Fruit fly (Drosophila melanogaster) whole organism, embryonic: ENCODE measurements around the gene CG13898.
A peak's percentile ranks its signal among the peaks of the same experiment; 100 is the strongest.

Experiments
- B-H1 ChIP-seq: fragments of 200-800 bp; sonication (Bioruptor generic); IDR thresholded peaks from 3 replicates; pipeline ENCODE4 v1.3.6; 2022; ENCODE audit warnings: missing biosample characterization, missing genetic modification characterization
- CG10267 ChIP-seq: fragments of 200-800 bp; sonication (Bioruptor generic); optimal IDR thresholded peaks from 2 replicates; lab custom pipeline; 2018; ENCODE audit warnings: missing biosample characterization, mild to moderate bottlenecking, missing genetic modification characterization, moderate library complexity
- CG10321 ChIP-seq: fragments of 200-800 bp; sonication (Bioruptor generic); IDR thresholded peaks from 2 replicates; pipeline ENCODE4 v1.3.6; 2022; ENCODE audit warnings: missing biosample characterization, missing genetic modification characterization
- CG10431 ChIP-seq: fragments of 200-800 bp; sonication (Bioruptor generic); optimal IDR thresholded peaks from 3 replicates; lab custom pipeline; 2018; ENCODE audit warnings: missing biosample characterization, mild to moderate bottlenecking, missing genetic modification characterization
- CG11504 ChIP-seq: fragments of 200-800 bp; sonication (Bioruptor generic); optimal IDR thresholded peaks from 3 replicates; lab custom pipeline; 2019; ENCODE audit warnings: missing biosample characterization, mild to moderate bottlenecking, missing genetic modification characterization, moderate library complexity
- CG12155 ChIP-seq: fragments of 200-800 bp; sonication (Bioruptor generic); optimal IDR thresholded peaks from 3 replicates; lab custom pipeline; 2016; ENCODE audit warnings: missing biosample characterization, missing genetic modification characterization
- CG13775 ChIP-seq: fragments of 200-800 bp; sonication (Bioruptor generic); optimal IDR thresholded peaks from 3 replicates; lab custom pipeline; 2017; ENCODE audit warnings: missing biosample characterization, mild to moderate bottlenecking, missing genetic modification characterization
- CG17359 ChIP-seq: fragments of 200-800 bp; sonication (Bioruptor generic); optimal IDR thresholded peaks from 3 replicates; lab custom pipeline; 2018; ENCODE audit warnings: missing biosample characterization, mild to moderate bottlenecking, missing genetic modification characterization, moderate library complexity
- CG31224 ChIP-seq: fragments of 200-800 bp; sonication (Bioruptor generic); IDR thresholded peaks from 2 replicates; pipeline ENCODE4 v1.3.6; 2022; ENCODE audit warnings: missing biosample characterization, missing genetic modification characterization
- CG3163 ChIP-seq: fragments of 200-800 bp; sonication (Bioruptor generic); optimal IDR thresholded peaks from 3 replicates; lab custom pipeline; 2016; ENCODE audit warnings: missing biosample characterization, missing genetic modification characterization
- CG32772 ChIP-seq: fragments of 200-800 bp; sonication (Bioruptor generic); IDR thresholded peaks from 2 replicates; pipeline ENCODE4 v1.3.6; 2022; ENCODE audit warnings: missing biosample characterization, missing genetic modification characterization
- CG33557 ChIP-seq: fragments of 200-800 bp; sonication (Bioruptor generic); optimal IDR thresholded peaks from 2 replicates; lab custom pipeline; 2019; ENCODE audit warnings: missing biosample characterization, mild to moderate bottlenecking, missing genetic modification characterization, moderate library complexity
- CG4360 ChIP-seq: fragments of 200-800 bp; sonication (Bioruptor generic); IDR thresholded peaks from 2 replicates; pipeline ENCODE4 v1.3.6; 2022; ENCODE audit warnings: missing biosample characterization, missing genetic modification characterization
- CG4424 ChIP-seq: fragments of 200-800 bp; sonication (Bioruptor generic); optimal IDR thresholded peaks from 3 replicates; lab custom pipeline; 2016; ENCODE audit warnings: missing biosample characterization, missing genetic modification characterization
- CG5245 ChIP-seq: fragments of 200-800 bp; sonication (Bioruptor generic); optimal IDR thresholded peaks from 3 replicates; lab custom pipeline; 2016; ENCODE audit warnings: missing biosample characterization, missing genetic modification characterization
- CG6689 ChIP-seq: fragments of 200-800 bp; sonication (Bioruptor generic); IDR thresholded peaks from 2 replicates; pipeline ENCODE4 v1.3.6; 2022; ENCODE audit warnings: missing biosample characterization, missing genetic modification characterization
- CG6791 ChIP-seq: fragments of 200-800 bp; sonication (Bioruptor generic); IDR thresholded peaks from 3 replicates; pipeline ENCODE4 v1.3.6; 2022; ENCODE audit warnings: missing biosample characterization, missing genetic modification characterization; ENCODE audit not compliant: partially characterized antibody
- CG8359 ChIP-seq: fragments of 200-800 bp; sonication (Bioruptor generic); optimal IDR thresholded peaks from 2 replicates; lab custom pipeline; 2017; ENCODE audit warnings: missing biosample characterization, mild to moderate bottlenecking, missing genetic modification characterization, borderline replicate concordance
- CG8478 ChIP-seq: fragments of >200 bp; optimal IDR thresholded peaks from 2 replicates; lab custom pipeline; 2018
- CG9437 ChIP-seq: fragments of 200-800 bp; sonication (Bioruptor generic); optimal IDR thresholded peaks from 2 replicates; lab custom pipeline; 2018; ENCODE audit warnings: missing biosample characterization, mild to moderate bottlenecking, missing genetic modification characterization
- CG9932 ChIP-seq: fragments of 200-800 bp; sonication (Bioruptor generic); IDR thresholded peaks from 2 replicates; pipeline ENCODE4 v1.3.6; 2022; ENCODE audit warnings: missing biosample characterization, missing genetic modification characterization
- CHES-1-like ChIP-seq: fragments of 200-800 bp; sonication (Bioruptor generic); optimal IDR thresholded peaks from 2 replicates; lab custom pipeline; 2016; ENCODE audit warnings: missing biosample characterization, missing genetic modification characterization
- Chrac-16 ChIP-seq: fragments of 200-800 bp; sonication (Bioruptor generic); optimal IDR thresholded peaks from 3 replicates; lab custom pipeline; 2016; ENCODE audit warnings: missing biosample characterization, missing genetic modification characterization
- CkIIα-i1 ChIP-seq: fragments of 200-800 bp; sonication (Bioruptor generic); IDR thresholded peaks from 2 replicates; pipeline ENCODE4 v1.3.6; 2022; ENCODE audit warnings: missing biosample characterization, missing genetic modification characterization
- CrebB ChIP-seq: fragments of 200-800 bp; sonication (Bioruptor generic); optimal IDR thresholded peaks from 3 replicates; lab custom pipeline; 2018; ENCODE audit warnings: missing biosample characterization, mild to moderate bottlenecking, missing genetic modification characterization
- Deaf1 ChIP-seq: fragments of 200-800 bp; optimal IDR thresholded peaks from 3 replicates; lab custom pipeline; 2019; ENCODE audit warnings: missing biosample characterization, mild to moderate bottlenecking, missing genetic modification characterization, moderate library complexity
- Dref ChIP-seq: fragments of 200-800 bp; sonication (Bioruptor generic); IDR thresholded peaks from 2 replicates; pipeline ENCODE4 v1.3.6; 2022; ENCODE audit warnings: missing biosample characterization, missing genetic modification characterization
- Drgx ChIP-seq: fragments of 200-800 bp; sonication (Bioruptor generic); IDR thresholded peaks from 2 replicates; pipeline ENCODE4 v1.3.6; 2022; ENCODE audit warnings: missing biosample characterization, missing genetic modification characterization
- Hmr ChIP-seq: fragments of 200-800 bp; sonication (Bioruptor generic); optimal IDR thresholded peaks from 3 replicates; lab custom pipeline; 2017; ENCODE audit warnings: mild to moderate bottlenecking, missing biosample characterization, missing genetic modification reagents, missing genetic modification characterization
- NFAT ChIP-seq: fragments of 200-800 bp; sonication (Bioruptor generic); IDR thresholded peaks from 2 replicates; pipeline ENCODE4 v1.3.6; 2022; ENCODE audit warnings: missing biosample characterization, missing genetic modification characterization
- Poxn ChIP-seq: fragments of 200-800 bp; sonication (Bioruptor generic); IDR thresholded peaks from 2 replicates; pipeline ENCODE4 v1.3.6; 2022; ENCODE audit warnings: missing biosample characterization, missing genetic modification characterization
- Rfx ChIP-seq: fragments of 200-800 bp; sonication (Bioruptor generic); IDR thresholded peaks from 2 replicates; pipeline ENCODE4 v1.3.6; 2022; ENCODE audit warnings: missing biosample characterization, missing genetic modification characterization
- abd-A ChIP-seq: fragments of 200-800 bp; sonication (Bioruptor generic); optimal IDR thresholded peaks from 3 replicates; lab custom pipeline; 2019; ENCODE audit warnings: missing biosample characterization, mild to moderate bottlenecking, missing genetic modification characterization, moderate library complexity
- az2 ChIP-seq: fragments of 200-800 bp; sonication (Bioruptor generic); optimal IDR thresholded peaks from 3 replicates; lab custom pipeline; 2016; ENCODE audit warnings: missing biosample characterization, missing genetic modification characterization
- bab2 ChIP-seq: fragments of 200-800 bp; sonication (Bioruptor generic); optimal IDR thresholded peaks from 2 replicates; lab custom pipeline; 2016; ENCODE audit warnings: missing biosample characterization, missing genetic modification characterization
- chinmo ChIP-seq: fragments of 200-800 bp; sonication (Bioruptor generic); IDR thresholded peaks from 4 replicates; pipeline ENCODE4 v1.3.6; 2022; ENCODE audit warnings: missing biosample characterization, missing genetic modification characterization; ENCODE audit not compliant: partially characterized antibody
- crc ChIP-seq: fragments of 200-800 bp; sonication (Bioruptor generic); optimal IDR thresholded peaks from 2 replicates; lab custom pipeline; 2016; ENCODE audit warnings: missing biosample characterization, missing genetic modification characterization
- croc ChIP-seq: fragments of 200-800 bp; sonication (Bioruptor generic); conservative IDR thresholded peaks from 3 replicates; pipeline ENCODE4 v1.3.6; 2022; ENCODE audit warnings: missing biosample characterization, missing genetic modification characterization
- gce ChIP-seq: fragments of 200-800 bp; sonication (Bioruptor generic); IDR thresholded peaks from 3 replicates; pipeline ENCODE4 v1.3.6; 2022; ENCODE audit warnings: missing biosample characterization, missing genetic modification characterization
- ham ChIP-seq: fragments of 200-800 bp; sonication (Bioruptor generic); IDR thresholded peaks from 2 replicates; pipeline ENCODE4 v1.3.6; 2022; ENCODE audit warnings: missing biosample characterization, missing genetic modification characterization
- hbn ChIP-seq: fragments of 200-800 bp; sonication (Bioruptor generic); IDR thresholded peaks from 2 replicates; pipeline ENCODE4 v1.3.6; 2022; ENCODE audit warnings: missing biosample characterization, missing genetic modification characterization; ENCODE audit not compliant: partially characterized antibody
- lmd ChIP-seq: fragments of 200-800 bp; sonication (Bioruptor generic); IDR thresholded peaks from 2 replicates; pipeline ENCODE4 v1.3.6; 2022; ENCODE audit warnings: missing biosample characterization, missing genetic modification characterization
- lola ChIP-seq, 3 experiments: fragments of >200 bp in 2 of 3; fragments of 200-800 bp in 1 of 3; sonication (Bioruptor generic) in 1 of 3; optimal IDR thresholded peaks; 2 replicates each; lab custom pipeline; 2017 to 2019; ENCODE audit warnings: missing biosample characterization in 3 of 3, missing genetic modification characterization in 3 of 3, mild to moderate bottlenecking in 1 of 3, moderate library complexity in 1 of 3
- nom ChIP-seq: fragments of 200-800 bp; sonication (Bioruptor generic); optimal IDR thresholded peaks from 2 replicates; lab custom pipeline; 2017; ENCODE audit warnings: missing biosample characterization, missing genetic modification characterization, mild to moderate bottlenecking, moderate library complexity, missing genetic modification reagents
- oc ChIP-seq: fragments of 200-800 bp; sonication (Bioruptor generic); optimal IDR thresholded peaks from 2 replicates; lab custom pipeline; 2018; ENCODE audit warnings: missing biosample characterization, mild to moderate bottlenecking, missing genetic modification characterization, moderate library complexity
- pzg ChIP-seq: fragments of 200-800 bp; sonication (Bioruptor generic); optimal IDR thresholded peaks from 3 replicates; lab custom pipeline; 2018; ENCODE audit warnings: missing biosample characterization, mild to moderate bottlenecking, missing genetic modification characterization, moderate library complexity
- stc ChIP-seq: fragments of 200-800 bp; sonication (Bioruptor generic); IDR thresholded peaks from 2 replicates; pipeline ENCODE4 v1.3.6; 2022; ENCODE audit warnings: missing biosample characterization, missing genetic modification characterization
- tup ChIP-seq: fragments of 200-800 bp; sonication (Bioruptor generic); optimal IDR thresholded peaks from 2 replicates; lab custom pipeline; 2016; ENCODE audit warnings: missing biosample characterization, mild to moderate bottlenecking, missing genetic modification characterization, moderate library complexity
- twi ChIP-seq: fragments of 200-800 bp; optimal IDR thresholded peaks from 2 replicates; lab custom pipeline; 2019; ENCODE audit warnings: missing biosample characterization, mild to moderate bottlenecking, missing genetic modification characterization, moderate library complexity
- vnd ChIP-seq: fragments of 200-800 bp; sonication (Bioruptor generic); IDR thresholded peaks from 3 replicates; pipeline ENCODE4 v1.3.6; 2022; ENCODE audit warnings: missing biosample characterization, missing genetic modification characterization; ENCODE audit not compliant: partially characterized antibody
- zen2 ChIP-seq: fragments of 200-800 bp; sonication (Bioruptor generic); IDR thresholded peaks from 3 replicates; pipeline ENCODE4 v1.3.6; 2022; ENCODE audit warnings: missing biosample characterization, missing genetic modification characterization; ENCODE audit not compliant: partially characterized antibody

Gene CG13898

dm6 chr3L:820332-820731 lies 16.5 kb upstream of the CG13898 start (continued):
- no peak for TF ChIP-seq CrebB (tag; lab: Kevin White, UChicago)
- TF ChIP-seq CG9437 (GFP tag; lab: Kevin White, UChicago), result peak; percentile 54
- TF ChIP-seq stc (GFP tag; lab: Robert Waterston, UW), result peak; percentile 78
- TF ChIP-seq az2, result peak; percentile 75
- peak; percentile 42 for TF ChIP-seq Chrac-16 (GFP tag; lab: Kevin White, UChicago)
- TF ChIP-seq nom (GFP tag; lab: Kevin White, UChicago), result peak; percentile 49
- no peak for TF ChIP-seq vnd (GFP tag; lab: Robert Waterston, UW)
- peak in 1 of 3 experiments; percentile 29 for TF ChIP-seq lola (GFP tag; optimal IDR thresholded peaks at IDR 0.05; lab: Kevin White, UChicago)
- TF ChIP-seq Poxn, result no peak
- TF ChIP-seq CG6791 (GFP tag; lab: Robert Waterston, UW), result no peak
- TF ChIP-seq twi (tag; lab: Kevin White, UChicago), result peak; percentile 18
- TF ChIP-seq CG4424, result peak; percentile 67
- peak; percentile 73 for TF ChIP-seq gce (GFP tag; lab: Robert Waterston, UW)
- peak; percentile 75 for TF ChIP-seq CG32772 (GFP tag; lab: Robert Waterston, UW)
- peak; percentile 42 for TF ChIP-seq Deaf1
- TF ChIP-seq CG12155 (GFP tag; lab: Kevin White, UChicago), result peak; percentile 36
- TF ChIP-seq CG17359 (tag; lab: Kevin White, UChicago), result peak; percentile 86
- TF ChIP-seq CG8478, result no peak
- TF ChIP-seq pzg (GFP tag; lab: Kevin White, UChicago), result no peak
- peak; percentile 27 for TF ChIP-seq CG8359 (GFP tag; lab: Kevin White, UChicago)
- TF ChIP-seq CHES-1-like, result no peak
- no peak for TF ChIP-seq abd-A (tag; lab: Kevin White, UChicago)
- TF ChIP-seq croc, result peak; percentile 66
- TF ChIP-seq CG5245 (GFP tag; lab: Kevin White, UChicago), result peak; percentile 41
- peak; percentile 24 for TF ChIP-seq bab2 (GFP tag; lab: Kevin White, UChicago)
- peak; percentile 88 for TF ChIP-seq CG11504 (tag; lab: Kevin White, UChicago)
- TF ChIP-seq CG13775, result peak; percentile 31
- no peak for TF ChIP-seq Dref
- TF ChIP-seq hbn, result no peak
- TF ChIP-seq crc, result no peak
- TF ChIP-seq CG6689, result peak; percentile 76
- peak; percentile 63 for TF ChIP-seq Hmr (GFP tag; lab: Kevin White, UChicago)
- TF ChIP-seq zen2 (GFP tag; lab: Robert Waterston, UW), result no peak
- TF ChIP-seq CG31224, result peak; percentile 58
- TF ChIP-seq CG10431, result peak; percentile 23
- peak; percentile 80 for TF ChIP-seq lmd (GFP tag; lab: Robert Waterston, UW)
- peak; percentile 57 for TF ChIP-seq CG10267 (tag; lab: Kevin White, UChicago)
- peak; percentile 90 for TF ChIP-seq Drgx (GFP tag; lab: Robert Waterston, UW)
- no peak for TF ChIP-seq ham
- TF ChIP-seq oc (tag; lab: Kevin White, UChicago), result peak; percentile 48
- TF ChIP-seq NFAT (GFP tag; lab: Robert Waterston, UW), result 0 out of 2 replicates have a peak, but pooled peaks have one; percentile 32
- peak; percentile 44; the same call in 1 of the 2 replicates for TF ChIP-seq CG9932 (GFP tag; lab: Robert Waterston, UW)
- no peak for TF ChIP-seq CkIIα-i1 (GFP tag; lab: Robert Waterston, UW)
- TF ChIP-seq CG33557 (GFP tag; lab: Kevin White, UChicago), result no peak
- TF ChIP-seq B-H1, result peak; percentile 65; the same call in 2 of the 3 replicates
- TF ChIP-seq Rfx (GFP tag; lab: Robert Waterston, UW), result peak; percentile 70
- TF ChIP-seq CG3163 (GFP tag; lab: Kevin White, UChicago), result no peak
- no peak for TF ChIP-seq tup (GFP tag; lab: Kevin White, UChicago)
- no peak for TF ChIP-seq CG10321 (GFP tag; lab: Robert Waterston, UW)
- no peak for TF ChIP-seq chinmo (GFP tag; lab: Robert Waterston, UW)
- TF ChIP-seq CG4360, result 0 out of 2 replicates have a peak, but pooled peaks have one; percentile 24
